Worm (Caenorhabditis elegans) whole organism, L2 larva: ENCODE data around the gene C15H11.13.

Source experiments
- C34F6.9 ChIP-seq: fragments of 150-350 bp; optimal IDR thresholded peaks from 2 replicates; lab custom pipeline; 2014; ENCODE audit warnings: missing biosample characterization, missing genetic modification characterization
- R02D3.7 ChIP-seq: fragments of 150-350 bp; optimal IDR thresholded peaks from 2 replicates; lab custom pipeline; 2014; ENCODE audit warnings: missing biosample characterization, missing genetic modification characterization
- Y55F3AM.14 ChIP-seq: fragments of 200-800 bp; sonication (Bioruptor generic); optimal IDR thresholded peaks from 2 replicates; lab custom pipeline; 2018; ENCODE audit warnings: mild to moderate bottlenecking, missing genetic modification characterization, missing compliant biosample characterization
- aly-2 ChIP-seq: fragments of 150-350 bp; optimal IDR thresholded peaks from 2 replicates; lab custom pipeline; 2014; ENCODE audit warnings: missing biosample characterization, missing genetic modification characterization
- blmp-1 ChIP-seq: sonication (generic microtip); optimal IDR thresholded peaks from 2 replicates; lab custom pipeline; 2017; ENCODE audit warnings: missing genetic modification characterization, mild to moderate bottlenecking, missing compliant biosample characterization, antibody characterized with exemption, moderate library complexity; ENCODE audit not compliant: insufficient read depth
- ceh-16 ChIP-seq: fragments of 150-350 bp; optimal IDR thresholded peaks from 2 replicates; lab custom pipeline; 2014; ENCODE audit warnings: missing biosample characterization, missing genetic modification characterization
- ceh-82 ChIP-seq: fragments of 150-350 bp; optimal IDR thresholded peaks from 2 replicates; lab custom pipeline; 2014; ENCODE audit warnings: missing biosample characterization, missing genetic modification characterization
- crh-2 ChIP-seq: sonication (generic microtip); optimal IDR thresholded peaks from 2 replicates; lab custom pipeline; 2017; ENCODE audit warnings: missing biosample characterization, missing genetic modification characterization
- egl-27 ChIP-seq: sonication (generic microtip); optimal IDR thresholded peaks from 3 replicates; lab custom pipeline; 2017; ENCODE audit warnings: missing biosample characterization, missing genetic modification reagents, missing genetic modification characterization
- elt-3 ChIP-seq: sonication (generic microtip); optimal IDR thresholded peaks from 2 replicates; lab custom pipeline; 2017; ENCODE audit warnings: missing biosample characterization, missing genetic modification characterization
- fos-1 ChIP-seq: fragments of 150-350 bp; optimal IDR thresholded peaks from 2 replicates; lab custom pipeline; 2014; ENCODE audit warnings: missing biosample characterization, missing genetic modification characterization
- gmeb-1 ChIP-seq: fragments of 150-350 bp; optimal IDR thresholded peaks from 2 replicates; lab custom pipeline; 2014; ENCODE audit warnings: missing biosample characterization, missing genetic modification characterization
- mab-5 ChIP-seq: fragments of 150-350 bp; optimal IDR thresholded peaks from 2 replicates; lab custom pipeline; 2014; ENCODE audit warnings: missing biosample characterization, missing genetic modification characterization
- mbf-1 ChIP-seq: sonication (generic microtip); optimal IDR thresholded peaks from 2 replicates; lab custom pipeline; 2017; ENCODE audit warnings: missing biosample characterization, missing genetic modification characterization
- mdl-1 ChIP-seq, 2 experiments: fragments of 150-350 bp in 1 of 2; sonication (generic microtip) in 1 of 2; optimal IDR thresholded peaks; 2 replicates each; lab custom pipeline; 2017; ENCODE audit warnings: missing biosample characterization in 2 of 2, missing genetic modification characterization in 2 of 2
- nhr-10 ChIP-seq: sonication (generic microtip); optimal IDR thresholded peaks from 2 replicates; lab custom pipeline; 2017; ENCODE audit warnings: missing biosample characterization, missing genetic modification characterization
- nhr-11 ChIP-seq: fragments of 150-350 bp; optimal IDR thresholded peaks from 2 replicates; lab custom pipeline; 2014; ENCODE audit warnings: missing biosample characterization, missing genetic modification characterization
- nhr-129 ChIP-seq: fragments of 150-350 bp; optimal IDR thresholded peaks from 2 replicates; lab custom pipeline; 2014; ENCODE audit warnings: missing biosample characterization, missing genetic modification characterization
- nhr-21 ChIP-seq: fragments of 150-350 bp; optimal IDR thresholded peaks from 2 replicates; lab custom pipeline; 2014; ENCODE audit warnings: missing biosample characterization, missing genetic modification characterization
- nhr-237 ChIP-seq: fragments of 150-350 bp; optimal IDR thresholded peaks from 2 replicates; lab custom pipeline; 2014; ENCODE audit warnings: missing biosample characterization, missing genetic modification characterization
- nhr-25 ChIP-seq: fragments of 150-350 bp; sonication (generic microtip); optimal IDR thresholded peaks from 3 replicates; lab custom pipeline; 2014; ENCODE audit warnings: missing biosample characterization, missing genetic modification characterization
- nhr-6 ChIP-seq: fragments of 150-350 bp; optimal IDR thresholded peaks from 2 replicates; lab custom pipeline; 2014; ENCODE audit warnings: missing biosample characterization, missing genetic modification characterization
- nhr-77 ChIP-seq: fragments of 150-350 bp; optimal IDR thresholded peaks from 2 replicates; lab custom pipeline; 2014; ENCODE audit warnings: missing biosample characterization, missing genetic modification characterization
- peb-1 ChIP-seq: fragments of 150-350 bp; optimal IDR thresholded peaks from 2 replicates; lab custom pipeline; 2014; ENCODE audit warnings: missing biosample characterization, missing genetic modification characterization
- sem-4 ChIP-seq: fragments of 150-350 bp; optimal IDR thresholded peaks from 2 replicates; lab custom pipeline; 2014; ENCODE audit warnings: missing biosample characterization, missing genetic modification reagents, missing genetic modification characterization
- skn-1 ChIP-seq: sonication (generic microtip); optimal IDR thresholded peaks from 2 replicates; lab custom pipeline; 2017; ENCODE audit warnings: missing biosample characterization, missing genetic modification characterization
- sma-3 ChIP-seq: sonication (generic microtip); optimal IDR thresholded peaks from 2 replicates; lab custom pipeline; 2016; ENCODE audit warnings: missing genetic modification reagents, missing genetic modification characterization, missing compliant biosample characterization
- snpc-4 ChIP-seq: fragments of 150-350 bp; optimal IDR thresholded peaks from 2 replicates; lab custom pipeline; 2014; ENCODE audit warnings: missing biosample characterization, missing genetic modification characterization
- unc-39 ChIP-seq: fragments of 150-350 bp; optimal IDR thresholded peaks from 2 replicates; lab custom pipeline; 2014; ENCODE audit warnings: missing biosample characterization, missing genetic modification characterization
- unc-55 ChIP-seq: fragments of 150-350 bp; sonication (generic microtip); optimal IDR thresholded peaks from 3 replicates; lab custom pipeline; 2014; ENCODE audit warnings: missing biosample characterization, missing genetic modification reagents, missing genetic modification characterization
- unc-62 ChIP-seq: fragments of 150-350 bp; optimal IDR thresholded peaks from 2 replicates; lab custom pipeline; 2014; ENCODE audit warnings: missing biosample characterization, missing genetic modification reagents, missing genetic modification characterization
- ztf-1 ChIP-seq: fragments of 200-800 bp; sonication (Bioruptor generic); conservative IDR thresholded peaks from 2 replicates; pipeline ENCODE4 v1.3.6; 2022; ENCODE audit warnings: missing genetic modification characterization, missing compliant biosample characterization
- ztf-11 ChIP-seq: sonication (generic microtip); optimal IDR thresholded peaks from 2 replicates; lab custom pipeline; 2017; ENCODE audit warnings: missing biosample characterization, missing genetic modification characterization
- ztf-4 ChIP-seq: fragments of 150-350 bp; optimal IDR thresholded peaks from 2 replicates; lab custom pipeline; 2014; ENCODE audit warnings: missing biosample characterization, missing genetic modification characterization

Gene C15H11.13

ce11 chrV:14432259-14432658, 37.4 kb downstream of the C15H11.13 start, which contains the start of gene egl-1:
Gene egl-1, minus strand, starts transcription at chrV:14432359.
- TF ChIP-seq unc-55 (GFP tag; lab: Kevin White, UChicago), result no peak
- TF ChIP-seq nhr-129 (tag; lab: Kevin White, UChicago), result no peak
- TF ChIP-seq skn-1, result no peak
- no peak for TF ChIP-seq mbf-1
- no peak for TF ChIP-seq egl-27 (tag; lab: Kevin White, UChicago)
- TF ChIP-seq nhr-21, result no peak
- no peak for TF ChIP-seq ceh-82 (tag; lab: Kevin White, UChicago)
- TF ChIP-seq ztf-4, result no peak
- no peak for TF ChIP-seq nhr-10 (tag; lab: Kevin White, UChicago)
- TF ChIP-seq C34F6.9 (tag; lab: Kevin White, UChicago), result no peak
- no peak for TF ChIP-seq unc-62
- TF ChIP-seq nhr-6 (tag; lab: Kevin White, UChicago), result no peak
- no peak for TF ChIP-seq nhr-77 (tag; lab: Kevin White, UChicago)
- TF ChIP-seq R02D3.7 (tag; lab: Kevin White, UChicago), result no peak
- no peak for TF ChIP-seq unc-39 (tag; lab: Kevin White, UChicago)
- no peak for TF ChIP-seq sem-4 (tag; lab: Kevin White, UChicago)
- TF ChIP-seq, all 48 proteins: peak for 0

- no peak for TF ChIP-seq ztf-1
- no peak for TF ChIP-seq sma-3 (GFP tag; lab: Kevin White, UChicago)
- no peak for TF ChIP-seq skn-1
- no peak for TF ChIP-seq nhr-21
- no peak for TF ChIP-seq ceh-16 (tag; lab: Kevin White, UChicago)
- no peak for TF ChIP-seq unc-39 (tag; lab: Kevin White, UChicago)
- TF ChIP-seq nhr-11 (tag; lab: Kevin White, UChicago), result no peak
- no peak for TF ChIP-seq mdl-1 (tag; optimal IDR thresholded peaks at IDR 0.05; lab: Kevin White, UChicago)
- TF ChIP-seq snpc-4 (tag; lab: Kevin White, UChicago), result no peak
- no peak for TF ChIP-seq ztf-11 (tag; lab: Kevin White, UChicago)
- no peak for TF ChIP-seq sem-4 (tag; lab: Kevin White, UChicago)
Measured at ce11 chrV:14433584-14433983, 38.7 kb downstream of the C15H11.13 start.

- TF ChIP-seq ztf-11 (tag; lab: Kevin White, UChicago) (no peak), crh-2 (no peak)
- TF ChIP-seq, all 48 proteins: peak for 0
Measured at ce11 chrV:14436195-14436594, 41.4 kb downstream of the C15H11.13 start.

ce11 chrV:14437355-14437754, 42.5 kb downstream of the C15H11.13 start:
- TF ChIP-seq sem-4 (tag; lab: Kevin White, UChicago) (no peak), egl-27 (tag; lab: Kevin White, UChicago) (no peak), sma-3 (GFP tag; lab: Kevin White, UChicago) (no peak), C34F6.9 (tag; lab: Kevin White, UChicago) (no peak), ztf-4 (no peak), nhr-25 (tag; lab: Kevin White, UChicago) (no peak), gmeb-1 (tag; lab: Kevin White, UChicago) (no peak), mbf-1 (no peak), crh-2 (no peak), peb-1 (tag; lab: Kevin White, UChicago) (no peak), nhr-237 (tag; lab: Kevin White, UChicago) (no peak), blmp-1 (tag; lab: Kevin White, UChicago) (no peak), mab-5 (tag; lab: Kevin White, UChicago) (no peak), ceh-82 (tag; lab: Kevin White, UChicago) (no peak)
- TF ChIP-seq, all 48 proteins: peak for 0

- TF ChIP-seq fos-1 (no peak), unc-39 (tag; lab: Kevin White, UChicago) (no peak), crh-2 (no peak), nhr-237 (tag; lab: Kevin White, UChicago) (no peak), skn-1 (no peak), nhr-10 (tag; lab: Kevin White, UChicago) (no peak), mbf-1 (no peak), egl-27 (tag; lab: Kevin White, UChicago) (no peak), elt-3 (no peak), nhr-129 (tag; lab: Kevin White, UChicago) (no peak), Y55F3AM.14 (no peak), aly-2 (no peak)
- TF ChIP-seq, all 48 proteins: peak for 0
Measured at ce11 chrV:14438099-14438739, 43.4 kb downstream of the C15H11.13 start.
